Fruit fly (Drosophila melanogaster) whole organism: ENCODE measurements around the gene Acp29AB.

Source experiments
- CG8478 ChIP-seq: fragments of >200 bp; optimal IDR thresholded peaks from 2 replicates; lab custom pipeline; 2018; ENCODE audit warnings: inconsistent platforms
- Dll ChIP-seq: fragments of >200 bp; optimal IDR thresholded peaks from 2 replicates; lab custom pipeline; 2017
- EcR ChIP-seq, 2 experiments: fragments of >200 bp; optimal IDR thresholded peaks; 2 replicates each; lab custom pipeline; 2017; ENCODE audit warnings: missing biosample characterization in 2 of 2, missing genetic modification characterization in 2 of 2, missing genetic modification reagents in 2 of 2
- pan ChIP-seq: fragments of >200 bp; optimal IDR thresholded peaks from 2 replicates; lab custom pipeline; 2017
- psq ChIP-seq: fragments of >200 bp; optimal IDR thresholded peaks from 2 replicates; lab custom pipeline; 2017
- usp ChIP-seq: fragments of >200 bp; optimal IDR thresholded peaks from 2 replicates; lab custom pipeline; 2017; ENCODE audit warnings: missing biosample characterization, missing genetic modification characterization, mixed read lengths

Acp29AB gene

DNA sequence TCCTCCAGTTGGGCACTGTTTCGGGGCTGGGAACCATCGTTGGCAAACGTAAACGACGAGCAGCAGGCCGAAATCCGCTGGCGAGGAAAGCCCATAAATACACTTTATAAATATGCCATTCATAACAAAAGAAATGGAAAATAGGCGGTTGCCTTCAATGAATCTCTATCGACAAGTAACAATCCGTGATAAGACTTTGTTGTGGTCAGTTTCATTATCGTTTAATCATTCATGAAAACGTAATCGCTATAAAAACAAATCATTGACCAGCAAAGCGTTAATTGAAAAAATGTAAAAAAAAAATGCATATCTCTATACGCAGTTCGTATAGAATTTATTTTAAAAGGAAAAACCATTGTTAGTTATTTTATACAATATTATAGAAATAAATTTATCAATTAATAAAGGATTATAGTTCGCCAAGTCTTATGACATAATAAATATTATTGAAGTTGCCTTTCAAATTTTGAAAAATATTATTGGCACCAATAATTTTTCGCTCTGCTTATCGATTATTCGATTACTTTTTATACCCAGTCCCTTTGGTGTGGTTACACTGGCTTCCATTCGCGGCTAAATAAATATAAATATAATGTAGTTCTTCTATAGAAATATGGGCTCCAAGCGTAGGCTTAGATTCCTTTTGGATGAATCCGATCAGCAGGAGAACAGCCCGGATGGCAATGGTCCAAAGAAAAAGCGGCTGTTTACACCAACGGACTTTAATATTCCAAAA, 7.0 kb upstream of the Acp29AB start, which contains the start of gene CG31898:
Gene CG31898 (plus strand): TSS at position 559 of the 736 bp plus-strand sequence.
- no peak for TF ChIP-seq CG8478 (lab: Kevin White, UChicago)
- TF ChIP-seq pan (lab: Kevin White, UChicago), result no peak
- TF ChIP-seq psq (lab: Kevin White, UChicago), result no peak
- no peak for TF ChIP-seq Dll (lab: Kevin White, UChicago)
- no peak for TF ChIP-seq EcR (GFP tag; optimal IDR thresholded peaks at IDR 0.05; lab: Kevin White, UChicago)
- TF ChIP-seq usp (GFP tag; lab: Kevin White, UChicago), result no peak

DNA sequence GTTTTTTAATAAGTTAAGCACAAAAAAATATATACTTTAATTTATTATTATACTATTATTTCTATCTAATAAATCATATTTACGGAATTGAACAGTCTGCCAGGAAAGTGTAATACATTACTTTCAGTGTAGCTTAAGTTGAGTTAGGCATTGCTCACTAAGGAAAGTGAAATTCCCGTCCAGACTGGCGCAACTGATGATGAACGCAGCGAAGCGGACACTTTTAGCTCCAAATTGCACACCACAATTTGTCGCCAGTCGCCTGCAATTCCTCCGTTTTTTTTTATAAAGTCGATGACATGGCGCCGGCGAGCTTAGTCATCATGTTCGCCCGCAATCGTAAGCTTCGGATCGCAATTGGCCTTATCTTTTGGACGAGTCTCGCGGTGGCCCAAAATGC, 5.7 kb upstream of the Acp29AB start, which contains the start of gene CG13386:
Gene CG13386 (plus strand): TSS at position 301 of the 400 bp plus-strand sequence.
- TF ChIP-seq Dll (lab: Kevin White, UChicago), result no peak
- no peak for TF ChIP-seq pan (lab: Kevin White, UChicago)
- no peak for TF ChIP-seq CG8478 (lab: Kevin White, UChicago)
- no peak for TF ChIP-seq usp (GFP tag; lab: Kevin White, UChicago)
- TF ChIP-seq EcR (GFP tag; optimal IDR thresholded peaks at IDR 0.05; lab: Kevin White, UChicago), result no peak
- TF ChIP-seq psq (lab: Kevin White, UChicago), result no peak

DNA sequence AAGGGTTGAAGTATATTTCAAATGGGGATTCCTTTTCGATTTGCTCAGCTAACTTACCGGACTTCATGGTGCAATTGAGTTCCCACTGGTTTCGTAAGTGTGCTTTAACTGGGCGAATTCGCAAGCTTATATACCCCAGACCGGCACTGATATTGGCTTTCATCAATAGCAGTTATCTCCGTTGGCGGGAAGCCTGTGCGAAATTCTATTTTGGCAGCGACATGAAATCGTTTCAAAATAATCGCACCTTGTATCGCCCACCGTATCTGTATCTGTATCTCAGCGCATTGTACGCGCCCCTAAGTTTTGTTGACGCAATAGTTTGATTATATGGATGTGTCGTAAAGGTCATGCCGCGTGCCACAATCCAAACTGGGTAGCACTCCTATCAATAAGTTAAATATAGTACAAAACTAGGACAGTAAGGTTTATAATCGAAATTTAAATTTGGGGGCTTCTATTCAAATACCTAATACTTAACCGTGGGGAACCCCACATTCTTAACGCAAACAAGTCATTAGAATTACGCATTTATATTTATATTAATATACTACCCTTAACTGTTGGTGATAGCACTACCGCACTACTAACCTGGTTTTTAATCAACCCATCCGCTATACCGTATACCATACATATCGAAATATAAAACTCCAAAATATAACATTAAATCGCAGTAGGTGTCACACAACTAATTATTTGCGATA, 3.1 kb upstream of the Acp29AB start, which contains the start of the genes Peritrophin-15a and CG13385:
Gene Peritrophin-15a (minus strand): TSS at position 101 of the 704 bp plus-strand sequence.
Gene CG13385 (plus strand): TSS at position 654 of the 704 bp plus-strand sequence.
- no peak for TF ChIP-seq usp (GFP tag; lab: Kevin White, UChicago)
- no peak for TF ChIP-seq psq (lab: Kevin White, UChicago)
- TF ChIP-seq pan (lab: Kevin White, UChicago), result no peak
- no peak for TF ChIP-seq CG8478 (lab: Kevin White, UChicago)
- TF ChIP-seq EcR (GFP tag; optimal IDR thresholded peaks at IDR 0.05; lab: Kevin White, UChicago), result no peak
- TF ChIP-seq Dll (lab: Kevin White, UChicago), result no peak

DNA sequence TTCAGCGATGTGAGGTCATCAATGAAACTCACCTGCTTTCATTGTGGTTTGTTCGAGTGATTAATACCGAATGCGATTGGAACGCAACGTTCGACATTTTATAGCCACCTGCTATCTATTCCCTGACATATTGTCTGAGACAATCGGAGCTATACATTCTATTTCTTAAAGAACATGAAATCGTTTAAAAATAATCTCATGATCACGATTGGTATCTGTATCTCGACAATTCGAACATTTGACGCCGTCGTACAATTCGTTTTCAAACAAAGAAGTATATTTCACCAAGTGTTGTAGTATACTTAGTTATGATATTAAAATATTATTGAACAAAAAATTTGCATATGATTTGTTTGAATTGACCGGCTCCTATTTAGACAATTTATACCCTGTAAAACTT, 1.8 kb upstream of the Acp29AB start, which contains the start of gene Peritrophin-15b:
Gene Peritrophin-15b (minus strand): TSS at position 101 of the 400 bp plus-strand sequence.
- TF ChIP-seq usp (GFP tag; lab: Kevin White, UChicago) (no peak), Dll (lab: Kevin White, UChicago) (no peak), psq (lab: Kevin White, UChicago) (no peak), EcR (GFP tag; optimal IDR thresholded peaks at IDR 0.05; lab: Kevin White, UChicago) (no peak), CG8478 (lab: Kevin White, UChicago) (no peak), pan (lab: Kevin White, UChicago) (no peak)

DNA sequence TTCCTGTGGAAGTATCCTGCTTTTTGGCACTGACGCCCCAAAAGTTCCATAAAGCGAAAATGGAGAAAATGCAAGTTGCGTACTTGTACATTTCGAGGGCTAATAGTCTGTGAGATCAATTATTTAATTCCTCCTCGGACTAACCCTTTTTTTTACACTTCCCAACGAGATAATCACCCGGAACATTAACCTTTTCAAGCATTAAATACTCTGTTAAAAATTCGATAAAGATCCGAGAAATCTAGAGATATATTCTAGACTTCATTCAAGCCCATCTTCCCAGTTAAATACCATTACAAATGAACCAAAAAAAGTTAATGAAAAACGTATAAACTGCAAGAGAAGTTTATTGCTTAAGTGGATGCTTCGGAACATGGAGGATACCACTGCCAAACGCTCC, 1.2 kb upstream of the Acp29AB start, which contains the start of gene lectin-29Ca:
Gene lectin-29Ca (minus strand): TSS at position 101 of the 400 bp plus-strand sequence.
- TF ChIP-seq CG8478 (lab: Kevin White, UChicago) (no peak), EcR (GFP tag; optimal IDR thresholded peaks at IDR 0.05; lab: Kevin White, UChicago) (no peak), usp (GFP tag; lab: Kevin White, UChicago) (no peak), Dll (lab: Kevin White, UChicago) (no peak), psq (lab: Kevin White, UChicago) (no peak), pan (lab: Kevin White, UChicago) (no peak)

DNA sequence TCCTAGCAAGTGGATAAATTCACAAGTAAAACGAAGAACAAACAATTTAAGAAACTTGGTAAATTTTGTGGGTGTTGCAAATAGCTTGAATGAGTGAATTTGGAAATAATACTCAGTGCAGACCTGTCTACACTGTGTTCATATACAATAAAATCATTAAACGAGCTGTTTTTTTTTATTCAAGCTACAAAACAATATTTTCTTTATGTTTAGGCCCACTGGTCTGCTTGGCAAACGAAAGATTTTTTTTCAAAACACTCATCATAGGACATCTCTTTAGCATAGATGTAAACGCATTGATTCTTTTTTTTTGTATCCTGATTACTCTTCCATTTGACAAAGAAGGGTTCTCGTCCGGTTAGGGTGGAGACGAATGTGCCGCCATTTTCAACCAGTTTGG, 724 bp downstream of the Acp29AB start, which contains the start of gene CG42820:
Gene CG42820 (minus strand): TSS at position 101 of the 400 bp plus-strand sequence.
- TF ChIP-seq pan (lab: Kevin White, UChicago) (no peak), Dll (lab: Kevin White, UChicago) (no peak), psq (lab: Kevin White, UChicago) (no peak), EcR (GFP tag; optimal IDR thresholded peaks at IDR 0.05; lab: Kevin White, UChicago) (no peak), usp (GFP tag; lab: Kevin White, UChicago) (no peak), CG8478 (lab: Kevin White, UChicago) (no peak)

DNA sequence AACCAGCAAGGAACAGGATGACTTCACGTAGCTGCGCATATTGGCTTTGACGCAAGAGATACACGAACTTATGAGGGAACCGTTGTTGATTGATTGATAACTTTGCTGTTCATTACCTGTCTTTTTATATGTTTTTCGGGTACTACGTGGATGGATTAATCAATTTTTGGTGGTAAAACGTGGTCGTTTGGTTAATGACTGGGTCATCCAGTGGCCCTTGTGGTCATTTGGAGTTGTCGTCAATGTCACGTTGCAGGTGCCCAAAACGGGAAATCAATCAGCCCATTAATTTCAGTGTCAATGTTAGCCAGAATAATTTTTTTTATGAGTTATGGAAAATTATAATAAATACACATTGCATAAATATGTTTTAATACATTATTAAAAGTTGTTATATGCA, 3.8 kb downstream of the Acp29AB start, which contains the start of gene CG42819:
Gene CG42819 (minus strand): TSS at position 101 of the 400 bp plus-strand sequence.
- no peak for TF ChIP-seq usp (GFP tag; lab: Kevin White, UChicago)
- no peak for TF ChIP-seq pan (lab: Kevin White, UChicago)
- TF ChIP-seq Dll (lab: Kevin White, UChicago), result no peak
- TF ChIP-seq EcR (GFP tag; optimal IDR thresholded peaks at IDR 0.05; lab: Kevin White, UChicago), result no peak
- no peak for TF ChIP-seq psq (lab: Kevin White, UChicago)

DNA sequence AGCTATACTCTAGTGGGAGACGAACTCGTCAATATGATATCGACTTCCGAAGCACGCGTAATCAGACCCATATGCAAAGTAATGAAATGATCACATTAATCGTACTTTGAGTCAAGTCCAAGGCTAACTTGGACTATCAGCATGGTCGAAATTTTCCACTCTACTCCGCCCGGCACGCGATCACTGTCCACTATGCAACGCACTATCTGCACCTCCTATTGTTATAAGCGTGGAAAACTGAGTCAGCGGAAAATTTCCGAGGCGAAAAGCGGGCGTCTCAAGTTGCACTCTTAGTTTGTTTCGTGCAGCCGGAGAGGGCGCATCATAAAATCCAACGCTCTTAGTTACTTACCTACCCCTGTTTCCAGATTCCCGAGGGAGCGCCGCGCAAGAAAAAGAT, 7.2 kb downstream of the Acp29AB start:
- TF ChIP-seq usp (GFP tag; lab: Kevin White, UChicago), result no peak
- no peak for TF ChIP-seq EcR (GFP tag; optimal IDR thresholded peaks at IDR 0.05; lab: Kevin White, UChicago)
- TF ChIP-seq psq (lab: Kevin White, UChicago), result no peak
- TF ChIP-seq pan (lab: Kevin White, UChicago), result no peak
- no peak for TF ChIP-seq CG8478 (lab: Kevin White, UChicago)
- TF ChIP-seq Dll (lab: Kevin White, UChicago), result no peak

DNA sequence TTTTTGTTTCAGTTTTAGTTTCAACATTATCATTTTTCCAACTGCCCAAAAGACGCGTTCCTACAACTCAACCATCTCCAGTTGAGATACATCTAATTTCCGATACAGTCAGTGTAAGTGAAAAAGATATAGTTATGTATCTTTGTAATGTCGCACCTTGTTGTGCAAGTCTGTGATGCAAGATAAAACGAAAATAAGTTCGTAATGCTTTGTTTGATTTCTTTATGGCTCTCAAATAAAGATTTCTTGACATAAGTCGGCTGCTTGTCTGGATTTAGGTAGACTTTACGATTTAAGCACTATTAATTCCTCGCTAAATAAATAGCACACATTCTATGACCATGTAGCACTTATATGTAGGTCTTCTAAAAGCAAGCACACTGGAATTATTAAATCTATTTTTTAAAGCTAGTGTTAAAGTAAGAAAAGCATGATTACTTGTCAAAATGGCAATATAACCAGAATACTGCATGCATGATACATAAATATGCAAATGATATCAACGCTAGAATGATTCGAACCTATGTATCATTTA, 8.0 kb downstream of the Acp29AB start:
- TF ChIP-seq Dll (lab: Kevin White, UChicago), result no peak
- no peak for TF ChIP-seq CG8478 (lab: Kevin White, UChicago)
- no peak for TF ChIP-seq EcR (GFP tag; optimal IDR thresholded peaks at IDR 0.05; lab: Kevin White, UChicago)
- TF ChIP-seq usp (GFP tag; lab: Kevin White, UChicago), result no peak

DNA sequence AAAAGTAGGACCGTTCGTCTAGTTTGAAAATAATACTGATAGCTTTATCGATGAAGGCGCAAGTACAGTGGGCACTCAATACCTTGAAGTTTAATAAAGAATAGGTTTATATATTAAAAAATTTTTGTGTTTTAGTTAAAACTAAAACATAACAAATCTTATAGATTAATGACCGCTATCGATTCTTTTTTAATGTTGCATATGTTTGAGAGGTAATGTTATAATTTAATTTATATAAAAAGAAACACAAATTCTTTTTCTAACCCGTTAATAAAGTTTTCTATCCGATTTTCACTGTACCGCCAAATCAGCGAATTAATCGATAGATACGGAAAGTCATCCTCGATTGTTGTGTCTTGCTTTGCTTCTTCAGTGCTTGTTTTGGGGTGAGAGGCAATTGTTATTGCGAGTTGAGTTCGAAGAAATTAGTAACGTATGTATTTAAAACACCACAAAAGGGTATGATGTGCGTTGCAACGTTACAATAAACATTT, 8.9 kb downstream of the Acp29AB start, which contains the start of the genes Dad1 and CG13384:
Gene Dad1 (minus strand): TSS at position 30 of the 494 bp plus-strand sequence.
Gene CG13384 (plus strand): TSS at position 348 of the 494 bp plus-strand sequence.
- no peak for TF ChIP-seq usp (GFP tag; lab: Kevin White, UChicago)
- no peak for TF ChIP-seq CG8478 (lab: Kevin White, UChicago)
- TF ChIP-seq EcR (GFP tag; optimal IDR thresholded peaks at IDR 0.05; lab: Kevin White, UChicago), result no peak
- TF ChIP-seq pan (lab: Kevin White, UChicago), result no peak
- no peak for TF ChIP-seq Dll (lab: Kevin White, UChicago)
- TF ChIP-seq psq (lab: Kevin White, UChicago), result no peak
